Worm (Caenorhabditis elegans): ENCODE results near the gene T24B8.4.

T24B8.4 gene

DNA sequence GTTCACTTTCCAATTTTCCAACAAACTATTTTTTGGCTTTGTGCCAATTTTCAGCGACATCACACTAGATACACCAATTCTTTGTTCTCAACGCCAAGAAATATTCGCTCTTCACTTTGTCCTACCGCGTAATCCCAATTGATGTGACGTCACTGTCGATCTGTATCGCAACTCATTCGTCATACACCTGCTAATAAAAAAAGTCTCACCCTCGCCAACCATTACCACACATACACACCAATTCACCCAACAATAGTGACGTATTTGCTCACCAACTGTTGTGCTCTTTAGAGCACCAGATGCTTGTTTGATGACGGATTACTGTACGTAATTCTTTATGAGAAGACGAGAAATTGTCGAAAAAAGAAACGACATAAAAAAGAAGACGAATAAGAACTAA, 7.3 kb downstream of the T24B8.4 start:
- TF ChIP-seq ref-2 (tag; optimal IDR thresholded peaks at IDR 0.05) = peak; percentile 59
- TF ChIP-seq ttx-3 (tag; optimal IDR thresholded peaks at IDR 0.05) = no peak
- TF ChIP-seq unc-55 (GFP tag; optimal IDR thresholded peaks at IDR 0.05) = no peak
- TF ChIP-seq pax-1 (tag; optimal IDR thresholded peaks at IDR 0.05) = peak; percentile 23
- TF ChIP-seq mec-3 (tag; optimal IDR thresholded peaks at IDR 0.05; ENCODE audit: borderline replicate concordance) = no peak

DNA sequence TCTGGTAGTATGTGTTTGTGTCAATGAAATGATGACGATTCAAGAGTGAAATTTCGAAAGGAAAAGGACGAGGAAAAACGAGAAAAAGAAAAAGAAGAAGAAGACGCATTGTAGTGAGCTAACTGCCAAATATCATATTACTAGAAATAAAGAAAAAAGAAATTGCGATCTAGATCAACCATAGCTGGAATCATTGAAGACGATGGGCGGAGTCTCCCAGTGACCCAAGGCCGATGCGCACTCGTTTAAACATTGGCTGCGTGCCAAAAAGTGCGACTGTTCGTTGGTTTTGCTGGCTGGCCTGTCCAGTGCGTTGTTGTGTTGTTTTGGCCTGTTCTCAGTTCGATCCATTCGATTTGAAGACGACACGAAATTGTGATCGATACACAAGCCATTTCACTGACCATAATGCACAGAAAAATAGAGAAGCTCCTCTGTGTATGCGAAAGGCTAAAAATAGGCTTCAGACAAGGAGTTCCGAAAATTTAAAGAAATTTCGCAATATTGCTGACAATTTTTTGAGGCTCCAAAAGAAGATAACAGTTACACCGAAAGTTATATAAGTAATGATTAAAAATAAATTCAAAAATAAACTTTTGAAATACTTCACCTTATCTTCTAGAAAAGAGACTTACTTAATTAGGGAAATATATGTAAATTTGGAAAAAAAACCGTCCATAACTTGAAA, 8.2 kb downstream of the T24B8.4 start:
- no peak for TF ChIP-seq ceh-9 (tag; optimal IDR thresholded peaks at IDR 0.05)

DNA sequence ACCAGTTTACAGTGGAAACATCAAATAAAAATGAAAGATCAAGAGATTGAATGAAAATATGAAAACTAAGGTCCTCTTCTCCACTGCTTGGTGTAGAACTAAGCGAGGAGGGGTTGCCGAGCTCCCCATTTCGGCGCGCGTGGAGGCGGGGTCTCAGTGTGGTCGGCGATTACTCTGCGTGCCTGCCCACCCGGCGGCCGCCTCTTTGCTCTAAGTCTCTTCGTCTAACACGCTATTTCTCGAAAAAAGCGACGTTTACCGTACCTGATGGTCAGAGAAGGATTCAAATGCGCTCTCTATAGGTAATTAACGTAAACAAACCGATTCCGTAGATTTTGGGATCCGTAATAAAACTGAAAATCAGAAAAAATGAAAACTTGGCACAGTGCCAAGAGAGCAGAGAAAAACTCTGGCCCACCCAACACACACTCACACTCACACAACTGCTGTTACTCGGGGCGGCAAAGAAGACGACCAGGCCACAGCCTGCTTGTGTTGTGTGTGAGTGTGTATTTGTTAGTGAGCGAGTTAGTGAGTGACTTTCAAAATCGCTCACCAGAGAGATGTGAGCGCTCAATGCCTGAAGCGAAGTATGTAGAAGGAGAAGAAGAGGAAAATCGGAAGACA, 9.0 kb downstream of the T24B8.4 start:
- no peak for TF ChIP-seq mec-3 (tag; optimal IDR thresholded peaks at IDR 0.05; ENCODE audit: borderline replicate concordance)
- TF ChIP-seq ceh-14 (tag; optimal IDR thresholded peaks at IDR 0.05) = peak; percentile 24
- TF ChIP-seq hlh-8 (tag; optimal IDR thresholded peaks at IDR 0.05) = peak; percentile 22
- peak; percentile 14 for TF ChIP-seq T23F11.4 (GFP tag; optimal IDR thresholded peaks at IDR 0.05)
- TF ChIP-seq pha-4 (tag; optimal IDR thresholded peaks at IDR 0.05) = no peak
- peak; percentile 14 for TF ChIP-seq ceh-2 (tag; optimal IDR thresholded peaks at IDR 0.05)
- peak; percentile 71 for TF ChIP-seq ceh-18 (tag; optimal IDR thresholded peaks at IDR 0.05)
- no peak for TF ChIP-seq odd-2 (tag; optimal IDR thresholded peaks at IDR 0.05)
- TF ChIP-seq sdc-2 (tag; optimal IDR thresholded peaks at IDR 0.05) = peak; percentile 38
- TF ChIP-seq ztf-16 (tag; optimal IDR thresholded peaks at IDR 0.05) = no peak
- TF ChIP-seq ama-1 (optimal IDR thresholded peaks at IDR 0.05) = no peak
- TF ChIP-seq nhr-11 (tag; optimal IDR thresholded peaks at IDR 0.05) = no peak
- peak; percentile 17 for TF ChIP-seq elt-2 (tag; optimal IDR thresholded peaks at IDR 0.05)
- TF ChIP-seq unc-42 (tag; optimal IDR thresholded peaks at IDR 0.05) = peak; percentile 60
- no peak for TF ChIP-seq zip-5 (tag; optimal IDR thresholded peaks at IDR 0.05)
- no peak for TF ChIP-seq pat-9 (tag; optimal IDR thresholded peaks at IDR 0.05)
- TF ChIP-seq K09A11.1 (tag; optimal IDR thresholded peaks at IDR 0.05; ENCODE audit: insufficient read depth) = peak; percentile 1
- TF ChIP-seq sox-2 (GFP tag; IDR thresholded peaks at IDR 0.05) = no peak
- no peak for TF ChIP-seq hlh-13 (GFP tag; optimal IDR thresholded peaks at IDR 0.05)
- peak; percentile 58 for TF ChIP-seq tbx-2 (tag; optimal IDR thresholded peaks at IDR 0.05)
- peak; percentile 68 for TF ChIP-seq nfya-1 (tag; optimal IDR thresholded peaks at IDR 0.05)
- peak; percentile 22 for TF ChIP-seq unc-86 (tag; optimal IDR thresholded peaks at IDR 0.05)
- TF ChIP-seq pros-1 (tag; optimal IDR thresholded peaks at IDR 0.05) = no peak
- TF ChIP-seq pha-2 (tag; optimal IDR thresholded peaks at IDR 0.05) = no peak
- TF ChIP-seq eyg-1 (tag; optimal IDR thresholded peaks at IDR 0.05) = no peak
- TF ChIP-seq ceh-34 (tag; optimal IDR thresholded peaks at IDR 0.05) = peak; percentile 74
- TF ChIP-seq pqm-1 (tag; optimal IDR thresholded peaks at IDR 0.05) = peak; percentile 25
- no peak for TF ChIP-seq ceh-9 (tag; optimal IDR thresholded peaks at IDR 0.05)
- TF ChIP-seq ttx-3 (tag; optimal IDR thresholded peaks at IDR 0.05) = peak; percentile 4
- peak; percentile 68 for TF ChIP-seq ceh-31 (tag; optimal IDR thresholded peaks at IDR 0.05)
- TF ChIP-seq ets-4 (tag; optimal IDR thresholded peaks at IDR 0.05) = no peak
- TF ChIP-seq hlh-30 (tag; optimal IDR thresholded peaks at IDR 0.05; ENCODE audit: insufficient read depth) = no peak
- peak; percentile 52 for TF ChIP-seq rnt-1 (tag; optimal IDR thresholded peaks at IDR 0.05)
- no peak for TF ChIP-seq nhr-232 (tag; optimal IDR thresholded peaks at IDR 0.05)
- no peak for TF ChIP-seq pax-1 (tag; optimal IDR thresholded peaks at IDR 0.05)
- peak; percentile 3 for TF ChIP-seq hlh-6 (tag; optimal IDR thresholded peaks at IDR 0.05)
- no peak for TF ChIP-seq ceh-22 (tag; optimal IDR thresholded peaks at IDR 0.05)
- TF ChIP-seq sox-4 (tag; optimal IDR thresholded peaks at IDR 0.05) = no peak
- TF ChIP-seq lin-11 (tag; optimal IDR thresholded peaks at IDR 0.05) = no peak
- TF ChIP-seq unc-55 (GFP tag; optimal IDR thresholded peaks at IDR 0.05) = peak; percentile 9
- TF ChIP-seq fax-1 (tag; optimal IDR thresholded peaks at IDR 0.05) = no peak
- TF ChIP-seq fkh-6 (tag; optimal IDR thresholded peaks at IDR 0.05) = no peak
- TF ChIP-seq ceh-45 (GFP tag; IDR thresholded peaks at IDR 0.05) = no peak
- TF ChIP-seq syd-9 (tag; optimal IDR thresholded peaks at IDR 0.05) = no peak
- no peak for TF ChIP-seq ceh-19 (GFP tag; optimal IDR thresholded peaks at IDR 0.05)

All from whole organism, late embryonic.